Worm (Caenorhabditis elegans) whole organism, early embryonic: ENCODE results near the gene C12D8.20.

Experiments used
- B0310.2 ChIP-seq: sonication (generic microtip); optimal IDR thresholded peaks from 2 replicates; lab custom pipeline; 2016; ENCODE audit warnings: mild to moderate bottlenecking, missing genetic modification characterization, missing compliant biosample characterization
- F13C5.2 ChIP-seq: sonication (generic microtip); optimal IDR thresholded peaks from 2 replicates; lab custom pipeline; 2017; ENCODE audit warnings: mild to moderate bottlenecking, missing genetic modification characterization, inconsistent platforms, missing compliant biosample characterization
- aly-1 ChIP-seq: sonication (generic microtip); optimal IDR thresholded peaks from 2 replicates; lab custom pipeline; 2016; ENCODE audit warnings: missing genetic modification characterization, missing compliant biosample characterization
- ama-1 ChIP-seq: fragments of 150-350 bp; optimal IDR thresholded peaks from 2 replicates; lab custom pipeline; 2014
- ceh-13 ChIP-seq: fragments of 200-800 bp; sonication (Bioruptor generic); optimal IDR thresholded peaks from 2 replicates; lab custom pipeline; 2018; ENCODE audit warnings: mild to moderate bottlenecking, missing genetic modification characterization, missing compliant biosample characterization
- ceh-36 ChIP-seq: sonication (generic microtip); optimal IDR thresholded peaks from 2 replicates; lab custom pipeline; 2016; ENCODE audit warnings: missing genetic modification characterization, inconsistent platforms, missing compliant biosample characterization
- ets-7 ChIP-seq: sonication (generic microtip); optimal IDR thresholded peaks from 2 replicates; lab custom pipeline; 2016; ENCODE audit warnings: missing genotype, missing genetic modification characterization, missing compliant biosample characterization
- flt-1 ChIP-seq: fragments of 200-800 bp; sonication (Bioruptor generic); IDR thresholded peaks from 2 replicates; pipeline ENCODE4 v1.3.6; 2022; ENCODE audit warnings: missing genetic modification characterization, missing compliant biosample characterization
- hmbx-1 ChIP-seq: sonication (generic microtip); optimal IDR thresholded peaks from 2 replicates; lab custom pipeline; 2016; ENCODE audit warnings: mild to moderate bottlenecking, missing genetic modification characterization, missing compliant biosample characterization
- hmg-4 ChIP-seq: fragments of 200-800 bp; sonication (Bioruptor generic); optimal IDR thresholded peaks from 2 replicates; lab custom pipeline; 2018; ENCODE audit warnings: mild to moderate bottlenecking, missing genetic modification characterization, missing compliant biosample characterization
- hnd-1 ChIP-seq: sonication (generic microtip); optimal IDR thresholded peaks from 2 replicates; lab custom pipeline; 2016; ENCODE audit warnings: missing genetic modification characterization, missing compliant biosample characterization
- pes-1 ChIP-seq: fragments of 200-800 bp; sonication (Bioruptor generic); IDR thresholded peaks from 2 replicates; pipeline ENCODE4 v1.3.6; 2022; ENCODE audit warnings: missing genetic modification reagents, missing genetic modification characterization, missing compliant biosample characterization
- scrt-1 ChIP-seq: fragments of 200-800 bp; sonication (Bioruptor generic); IDR thresholded peaks from 2 replicates; pipeline ENCODE4 v1.3.6; 2022; ENCODE audit warnings: missing genetic modification characterization, missing compliant biosample characterization
- sea-1 ChIP-seq: fragments of 200-800 bp; sonication (Bioruptor generic); conservative IDR thresholded peaks from 2 replicates; pipeline ENCODE4 v1.3.6; 2022; ENCODE audit warnings: missing genetic modification characterization, missing compliant biosample characterization
- tbx-11 ChIP-seq: fragments of 200-800 bp; sonication (Bioruptor generic); IDR thresholded peaks from 2 replicates; pipeline ENCODE4 v1.3.6; 2022; ENCODE audit warnings: missing genetic modification characterization, missing compliant biosample characterization
- tbx-37 ChIP-seq: fragments of 200-800 bp; sonication (Bioruptor generic); conservative IDR thresholded peaks from 2 replicates; pipeline ENCODE4 v1.3.6; 2022; ENCODE audit warnings: missing genetic modification reagents, missing genetic modification characterization, missing compliant biosample characterization
- tra-4 ChIP-seq: sonication (generic microtip); optimal IDR thresholded peaks from 2 replicates; lab custom pipeline; 2017; ENCODE audit warnings: missing genetic modification characterization, missing compliant biosample characterization

C12D8.20 gene

ce11 chrV:10224619-10225018 is 2.5 kb downstream of the C12D8.20 start:
- TF ChIP-seq flt-1 (GFP tag; lab: Robert Waterston, UW) (no peak), pes-1 (no peak), tra-4 (no peak), ama-1 (lab: Kevin White, UChicago) (no peak), F13C5.2 (tag; lab: Kevin White, UChicago) (no peak), ceh-36 (tag; lab: Kevin White, UChicago) (no peak), aly-1 (tag; lab: Kevin White, UChicago) (no peak), hnd-1 (tag; lab: Kevin White, UChicago) (no peak), B0310.2 (tag; lab: Kevin White, UChicago) (no peak), tbx-37 (no peak), ceh-13 (no peak), hmg-4 (GFP tag; lab: Kevin White, UChicago) (no peak), hmbx-1 (tag; lab: Kevin White, UChicago) (no peak), tbx-11 (GFP tag; lab: Robert Waterston, UW) (no peak), ets-7 (tag; lab: Kevin White, UChicago) (no peak), scrt-1 (GFP tag; lab: Robert Waterston, UW) (no peak), sea-1 (GFP tag; lab: Robert Waterston, UW) (no peak)

- no peak for TF ChIP-seq tra-4
- no peak for TF ChIP-seq ceh-13
- TF ChIP-seq F13C5.2 (tag; lab: Kevin White, UChicago) = no peak
- TF ChIP-seq B0310.2 (tag; lab: Kevin White, UChicago) = no peak
- no peak for TF ChIP-seq ceh-36 (tag; lab: Kevin White, UChicago)
- no peak for TF ChIP-seq tbx-11 (GFP tag; lab: Robert Waterston, UW)
- TF ChIP-seq pes-1 = no peak
- no peak for TF ChIP-seq hmg-4 (GFP tag; lab: Kevin White, UChicago)
- no peak for TF ChIP-seq sea-1 (GFP tag; lab: Robert Waterston, UW)
Measured at ce11 chrV:10225610-10226009, 3.5 kb downstream of the C12D8.20 start, which contains the start of gene daf-36. daf-36 (minus strand) TSS chrV:10225710.

- TF ChIP-seq hmg-4 (GFP tag; lab: Kevin White, UChicago) (no peak), hnd-1 (tag; lab: Kevin White, UChicago) (no peak), hmbx-1 (tag; lab: Kevin White, UChicago) (no peak), pes-1 (no peak), flt-1 (GFP tag; lab: Robert Waterston, UW) (no peak)
Measured at ce11 chrV:10227333-10227732, 5.2 kb downstream of the C12D8.20 start, which contains the start of gene ttr-19. ttr-19 (minus strand) TSS chrV:10227433.

- TF ChIP-seq ceh-36 (tag; lab: Kevin White, UChicago) (no peak), ets-7 (tag; lab: Kevin White, UChicago) (no peak), tra-4 (no peak), scrt-1 (GFP tag; lab: Robert Waterston, UW) (no peak)
Measured at ce11 chrV:10228360-10228759, 6.3 kb downstream of the C12D8.20 start, which contains the start of gene fipr-4. fipr-4 (minus strand) TSS chrV:10228460.

ce11 chrV:10229222-10229879 is 7.2 kb downstream of the C12D8.20 start, which contains the start of the genes pyt-1 and fipr-7:
pyt-1 (minus strand) TSS chrV:10229322.
fipr-7 (plus strand) TSS chrV:10229829.
- TF ChIP-seq hnd-1 (tag; lab: Kevin White, UChicago) (no peak), ceh-13 (no peak), tbx-11 (GFP tag; lab: Robert Waterston, UW) (no peak), hmg-4 (GFP tag; lab: Kevin White, UChicago) (no peak), ama-1 (lab: Kevin White, UChicago) (no peak), tbx-37 (no peak), hmbx-1 (tag; lab: Kevin White, UChicago) (no peak), sea-1 (GFP tag; lab: Robert Waterston, UW) (no peak), aly-1 (tag; lab: Kevin White, UChicago) (no peak), pes-1 (no peak), F13C5.2 (tag; lab: Kevin White, UChicago) (no peak), ceh-36 (tag; lab: Kevin White, UChicago) (no peak), scrt-1 (GFP tag; lab: Robert Waterston, UW) (no peak), B0310.2 (tag; lab: Kevin White, UChicago) (no peak), ets-7 (tag; lab: Kevin White, UChicago) (no peak), flt-1 (GFP tag; lab: Robert Waterston, UW) (no peak), tra-4 (no peak)

- TF ChIP-seq scrt-1 (GFP tag; lab: Robert Waterston, UW) (no peak), flt-1 (GFP tag; lab: Robert Waterston, UW) (no peak), F13C5.2 (tag; lab: Kevin White, UChicago) (no peak), hnd-1 (tag; lab: Kevin White, UChicago) (no peak), ceh-36 (tag; lab: Kevin White, UChicago) (no peak), tra-4 (no peak), ceh-13 (no peak), tbx-37 (no peak), hmg-4 (GFP tag; lab: Kevin White, UChicago) (no peak), aly-1 (tag; lab: Kevin White, UChicago) (no peak), tbx-11 (GFP tag; lab: Robert Waterston, UW) (no peak), B0310.2 (tag; lab: Kevin White, UChicago) (no peak), ets-7 (tag; lab: Kevin White, UChicago) (no peak)
Measured at ce11 chrV:10230932-10231331, 8.8 kb downstream of the C12D8.20 start, which contains the start of gene fipr-6. fipr-6 (plus strand) TSS chrV:10231232.

- TF ChIP-seq scrt-1 (GFP tag; lab: Robert Waterston, UW) (no peak), hnd-1 (tag; lab: Kevin White, UChicago) (no peak), F13C5.2 (tag; lab: Kevin White, UChicago) (no peak), aly-1 (tag; lab: Kevin White, UChicago) (no peak), ceh-13 (no peak), flt-1 (GFP tag; lab: Robert Waterston, UW) (no peak), ama-1 (lab: Kevin White, UChicago) (no peak), ets-7 (tag; lab: Kevin White, UChicago) (no peak)
Measured at ce11 chrV:10233330-10233729, 11.2 kb downstream of the C12D8.20 start, which contains the start of gene str-182. str-182 (minus strand) TSS chrV:10233430.
